Fruit fly (Drosophila melanogaster) whole organism, embryonic: ENCODE results near the gene Tsp2A.

Source experiments
- Atf6 ChIP-seq: fragments of 200-800 bp; sonication (Bioruptor generic); IDR thresholded peaks from 2 replicates; pipeline ENCODE4 v1.3.6; 2022; ENCODE audit warnings: missing biosample characterization, missing genetic modification characterization
- Bgb ChIP-seq: fragments of 200-800 bp; sonication (Bioruptor generic); IDR thresholded peaks from 2 replicates; pipeline ENCODE4 v1.3.6; 2022; ENCODE audit warnings: missing biosample characterization, missing genetic modification characterization; ENCODE audit not compliant: partially characterized antibody
- CG10147 ChIP-seq: fragments of 200-800 bp; sonication (Bioruptor generic); optimal IDR thresholded peaks from 2 replicates; lab custom pipeline; 2019; ENCODE audit warnings: missing biosample characterization, mild to moderate bottlenecking, missing genetic modification characterization, moderate library complexity
- CG11723 ChIP-seq: fragments of 200-800 bp; sonication (Bioruptor generic); optimal IDR thresholded peaks from 2 replicates; lab custom pipeline; 2017; ENCODE audit warnings: missing biosample characterization, mild to moderate bottlenecking, missing genetic modification characterization
- CG12155 ChIP-seq: fragments of 200-800 bp; sonication (Bioruptor generic); optimal IDR thresholded peaks from 3 replicates; lab custom pipeline; 2016; ENCODE audit warnings: missing biosample characterization, missing genetic modification characterization
- CG12391 ChIP-seq: fragments of 200-800 bp; sonication (Bioruptor generic); optimal IDR thresholded peaks from 3 replicates; lab custom pipeline; 2018; ENCODE audit warnings: missing biosample characterization, mild to moderate bottlenecking, missing genetic modification characterization, moderate library complexity
- CG14667 ChIP-seq: fragments of 200-800 bp; sonication (Bioruptor generic); IDR thresholded peaks from 2 replicates; pipeline ENCODE4 v1.3.6; 2022; ENCODE audit warnings: missing biosample characterization, missing genetic modification characterization
- CG17361 ChIP-seq: fragments of 200-800 bp; sonication (Bioruptor generic); IDR thresholded peaks from 3 replicates; pipeline ENCODE4 v1.3.6; 2022; ENCODE audit warnings: missing biosample characterization, missing genetic modification characterization
- CG17568 ChIP-seq: fragments of 200-800 bp; sonication (Bioruptor generic); optimal IDR thresholded peaks from 2 replicates; lab custom pipeline; 2018; ENCODE audit warnings: missing biosample characterization, mild to moderate bottlenecking, missing genetic modification characterization, moderate library complexity
- CG17912 ChIP-seq: fragments of 200-800 bp; sonication (Bioruptor generic); optimal IDR thresholded peaks from 2 replicates; lab custom pipeline; 2018; ENCODE audit warnings: missing biosample characterization, mild to moderate bottlenecking, missing genetic modification characterization
- CG2202 ChIP-seq: fragments of 200-800 bp; sonication (Bioruptor generic); optimal IDR thresholded peaks from 2 replicates; lab custom pipeline; 2018; ENCODE audit warnings: missing biosample characterization, mild to moderate bottlenecking, missing genetic modification characterization
- CG2678 ChIP-seq: fragments of 200-800 bp; sonication (Bioruptor generic); optimal IDR thresholded peaks from 3 replicates; lab custom pipeline; 2019; ENCODE audit warnings: missing biosample characterization, mild to moderate bottlenecking, missing genetic modification characterization, moderate library complexity
- CG2875 ChIP-seq: fragments of 200-800 bp; sonication (Bioruptor generic); optimal IDR thresholded peaks from 2 replicates; lab custom pipeline; 2017; ENCODE audit warnings: missing biosample characterization, mild to moderate bottlenecking, missing genetic modification characterization, missing genetic modification reagents
- CG3065 ChIP-seq: fragments of 200-800 bp; sonication (Bioruptor generic); optimal IDR thresholded peaks from 2 replicates; lab custom pipeline; 2016; ENCODE audit warnings: missing biosample characterization, missing genetic modification characterization
- CG33557 ChIP-seq: fragments of 200-800 bp; sonication (Bioruptor generic); optimal IDR thresholded peaks from 2 replicates; lab custom pipeline; 2019; ENCODE audit warnings: missing biosample characterization, mild to moderate bottlenecking, missing genetic modification characterization, moderate library complexity
- CG3726 ChIP-seq: fragments of 200-800 bp; sonication (Bioruptor generic); IDR thresholded peaks from 3 replicates; pipeline ENCODE4, ENCODE4 v1.3.6; 2022; ENCODE audit warnings: missing biosample characterization, missing genetic modification characterization
- CG4617 ChIP-seq: fragments of 200-800 bp; sonication (Bioruptor generic); optimal IDR thresholded peaks from 3 replicates; lab custom pipeline; 2016; ENCODE audit warnings: missing biosample characterization, missing genetic modification characterization, borderline replicate concordance
- CG6254 ChIP-seq: fragments of 200-800 bp; sonication (Bioruptor generic); optimal IDR thresholded peaks from 3 replicates; lab custom pipeline; 2017; ENCODE audit warnings: mild to moderate bottlenecking, missing biosample characterization, missing genetic modification reagents, missing genetic modification characterization
- CG7963 ChIP-seq: fragments of 200-800 bp; sonication (Bioruptor generic); IDR thresholded peaks from 3 replicates; pipeline ENCODE4 v1.3.6; 2022; ENCODE audit warnings: missing biosample characterization, missing genetic modification characterization; ENCODE audit not compliant: partially characterized antibody
- CG8765 ChIP-seq: fragments of 200-800 bp; sonication (Bioruptor generic); IDR thresholded peaks from 2 replicates; pipeline ENCODE4 v1.3.6; 2022; ENCODE audit warnings: missing biosample characterization, missing genetic modification characterization
- Camta ChIP-seq: fragments of 200-800 bp; sonication (Bioruptor generic); optimal IDR thresholded peaks from 2 replicates; lab custom pipeline; 2016; ENCODE audit warnings: missing biosample characterization, missing genetic modification characterization
- D ChIP-seq, 2 experiments: fragments of 200-800 bp in 1 of 2; fragments of >200 bp in 1 of 2; sonication (Bioruptor generic) in 1 of 2; optimal IDR thresholded peaks; 2 replicates in 1 of 2; 3 replicates in 1 of 2; lab custom pipeline; 2017; ENCODE audit warnings: mild to moderate bottlenecking in 1 of 2, missing biosample characterization in 1 of 2, missing genetic modification characterization in 1 of 2, missing genetic modification reagents in 1 of 2
- ERR ChIP-seq: fragments of 200-800 bp; sonication (Bioruptor generic); optimal IDR thresholded peaks from 2 replicates; lab custom pipeline; 2016; ENCODE audit warnings: missing biosample characterization, missing genetic modification characterization
- Eip74EF ChIP-seq, 2 experiments: fragments of 200-800 bp in 1 of 2; fragments of >200 bp in 1 of 2; sonication (Bioruptor generic) in 1 of 2; optimal IDR thresholded peaks; 2 replicates each; lab custom pipeline; 2017 to 2019; ENCODE audit warnings: missing biosample characterization in 2 of 2, missing genetic modification characterization in 2 of 2, mild to moderate bottlenecking in 1 of 2, moderate library complexity in 1 of 2
- Elba2 ChIP-seq: fragments of 200-800 bp; sonication (Bioruptor generic); optimal IDR thresholded peaks from 3 replicates; lab custom pipeline; 2016; ENCODE audit warnings: missing biosample characterization, missing genetic modification characterization
- H15 ChIP-seq: fragments of 200-800 bp; sonication (Bioruptor generic); IDR thresholded peaks from 3 replicates; pipeline ENCODE4 v1.3.6; 2022; ENCODE audit warnings: missing biosample characterization, missing genetic modification characterization
- Hmx ChIP-seq: fragments of 200-800 bp; sonication (Bioruptor generic); optimal IDR thresholded peaks from 2 replicates; lab custom pipeline; 2016; ENCODE audit warnings: missing biosample characterization, missing genetic modification characterization
- Hr39 ChIP-seq: fragments of >200 bp; optimal IDR thresholded peaks from 2 replicates; lab custom pipeline; 2017
- Kr ChIP-seq: fragments of 200-800 bp; sonication (Bioruptor generic); optimal IDR thresholded peaks from 2 replicates; lab custom pipeline; 2017; ENCODE audit warnings: missing biosample characterization, mild to moderate bottlenecking, missing genetic modification characterization
- Mes4 ChIP-seq: fragments of 200-800 bp; sonication (Bioruptor generic); optimal IDR thresholded peaks from 2 replicates; lab custom pipeline; 2016; ENCODE audit warnings: missing biosample characterization, missing genetic modification characterization
- Myb ChIP-seq: fragments of 200-800 bp; sonication (Bioruptor generic); optimal IDR thresholded peaks from 2 replicates; lab custom pipeline; 2016; ENCODE audit warnings: missing biosample characterization, missing genetic modification characterization
- NC2α ChIP-seq: fragments of 200-800 bp; sonication (Bioruptor generic); optimal IDR thresholded peaks from 2 replicates; lab custom pipeline; 2016; ENCODE audit warnings: missing biosample characterization, missing genetic modification characterization
- Opbp ChIP-seq: fragments of 200-800 bp; sonication (Bioruptor generic); IDR thresholded peaks from 3 replicates; pipeline ENCODE4 v1.3.6; 2022; ENCODE audit warnings: missing biosample characterization, missing genetic modification characterization; ENCODE audit not compliant: partially characterized antibody
- Ptx1 ChIP-seq: fragments of 200-800 bp; sonication (Bioruptor generic); IDR thresholded peaks from 2 replicates; pipeline ENCODE4 v1.3.6; 2022; ENCODE audit warnings: missing biosample characterization, missing genetic modification characterization
- Ravus ChIP-seq: fragments of 200-800 bp; sonication (Bioruptor generic); IDR thresholded peaks from 2 replicates; pipeline ENCODE4 v1.3.6; 2022; ENCODE audit warnings: missing biosample characterization, missing genetic modification characterization
- TFAM ChIP-seq: fragments of 200-800 bp; sonication (Bioruptor generic); optimal IDR thresholded peaks from 2 replicates; lab custom pipeline; 2017; ENCODE audit warnings: missing biosample characterization, missing genetic modification characterization, inconsistent platforms
- caup ChIP-seq: fragments of 200-800 bp; sonication (Bioruptor generic); optimal IDR thresholded peaks from 3 replicates; lab custom pipeline; 2017; ENCODE audit warnings: missing biosample characterization, mild to moderate bottlenecking, missing genetic modification characterization, moderate library complexity; ENCODE audit not compliant: severe bottlenecking
- chinmo ChIP-seq: fragments of 200-800 bp; sonication (Bioruptor generic); IDR thresholded peaks from 4 replicates; pipeline ENCODE4 v1.3.6; 2022; ENCODE audit warnings: missing biosample characterization, missing genetic modification characterization; ENCODE audit not compliant: partially characterized antibody
- dmrt11E ChIP-seq: fragments of 200-800 bp; sonication (Bioruptor generic); optimal IDR thresholded peaks from 3 replicates; lab custom pipeline; 2018; ENCODE audit warnings: missing biosample characterization, mild to moderate bottlenecking, missing genetic modification characterization, moderate library complexity
- ems ChIP-seq: fragments of 200-800 bp; sonication (Bioruptor generic); optimal IDR thresholded peaks from 3 replicates; lab custom pipeline; 2016; ENCODE audit warnings: missing biosample characterization, missing genetic modification characterization
- insv ChIP-seq, 2 experiments: fragments of 200-800 bp; sonication (Bioruptor generic); optimal IDR thresholded peaks; 3 replicates each; lab custom pipeline; 2016 to 2018; ENCODE audit warnings: missing biosample characterization in 2 of 2, missing genetic modification characterization in 2 of 2
- ken ChIP-seq: fragments of 200-800 bp; sonication (Bioruptor generic); IDR thresholded peaks from 3 replicates; pipeline ENCODE4 v1.3.6; 2022; ENCODE audit warnings: missing biosample characterization, missing genetic modification characterization
- odd ChIP-seq: fragments of 200-800 bp; sonication (Bioruptor generic); optimal IDR thresholded peaks from 2 replicates; lab custom pipeline; 2017; ENCODE audit warnings: missing biosample characterization, mild to moderate bottlenecking, missing genetic modification characterization
- phol ChIP-seq: fragments of 200-800 bp; sonication (Bioruptor generic); optimal IDR thresholded peaks from 3 replicates; lab custom pipeline; 2018; ENCODE audit warnings: missing biosample characterization, mild to moderate bottlenecking, missing genetic modification characterization, moderate library complexity
- psq ChIP-seq: fragments of 200-800 bp; sonication (Bioruptor generic); optimal IDR thresholded peaks from 2 replicates; lab custom pipeline; 2017; ENCODE audit warnings: missing biosample characterization, missing genetic modification characterization
- sens ChIP-seq: fragments of 200-800 bp; sonication (Bioruptor generic); peaks from one replicate; lab custom pipeline; 2016; ENCODE audit warnings: missing biosample characterization, missing genetic modification characterization
- tap ChIP-seq: fragments of 200-800 bp; optimal IDR thresholded peaks from 3 replicates; lab custom pipeline; 2019; ENCODE audit warnings: missing biosample characterization, mild to moderate bottlenecking, missing genetic modification characterization, moderate library complexity
- tin ChIP-seq: fragments of 200-800 bp; sonication (Bioruptor generic); optimal IDR thresholded peaks from 3 replicates; lab custom pipeline; 2016; ENCODE audit warnings: missing biosample characterization, missing genetic modification characterization
- unc-4 ChIP-seq: fragments of 200-800 bp; sonication (Bioruptor generic); IDR thresholded peaks from 2 replicates; pipeline ENCODE4 v1.3.6; 2022; ENCODE audit warnings: missing biosample characterization, missing genetic modification characterization; ENCODE audit not compliant: partially characterized antibody
- vvl ChIP-seq: fragments of 200-800 bp; sonication (Bioruptor generic); IDR thresholded peaks from 2 replicates; pipeline ENCODE4 v1.3.6; 2022; ENCODE audit warnings: missing biosample characterization, missing genetic modification characterization

Tsp2A gene

DNA sequence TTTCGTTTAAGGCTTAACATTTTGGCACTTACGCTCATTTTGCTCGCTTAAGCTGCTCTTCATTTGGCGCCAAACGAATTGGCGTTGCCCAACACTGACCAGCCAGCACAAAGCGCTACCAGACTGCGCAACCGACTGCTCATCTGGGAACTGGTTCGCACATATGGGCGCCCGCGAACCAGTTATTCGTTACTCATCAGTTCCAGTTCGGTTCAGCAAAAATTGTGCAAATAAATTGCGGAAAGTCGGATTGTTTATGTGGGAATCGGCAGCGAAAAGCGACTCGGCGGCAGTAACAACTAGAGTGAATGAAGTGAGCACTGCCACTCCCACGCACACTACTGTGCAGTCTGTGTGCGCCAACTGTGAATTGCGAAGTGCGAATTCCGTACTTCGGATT lies 46.5 kb downstream of the Tsp2A start, which contains the start of gene Rilpl (continued):
- no peak for TF ChIP-seq tap
- TF ChIP-seq CG2202 (tag; lab: Kevin White, UChicago), result no peak
- peak; percentile 24 for TF ChIP-seq phol
- no peak for TF ChIP-seq Ptx1
- no peak for TF ChIP-seq CG3065 (GFP tag; lab: Kevin White, UChicago)
- peak; percentile 67 for TF ChIP-seq Myb (GFP tag; lab: Kevin White, UChicago)
- no peak for TF ChIP-seq ems
- no peak for TF ChIP-seq D (optimal IDR thresholded peaks at IDR 0.05; lab: Kevin White, UChicago)
- TF ChIP-seq D (GFP tag; optimal IDR thresholded peaks at IDR 0.05; lab: Kevin White, UChicago), result no peak
- TF ChIP-seq CG11723 (GFP tag; lab: Kevin White, UChicago), result no peak
- no peak for TF ChIP-seq odd (GFP tag; lab: Kevin White, UChicago)
- peak; percentile 30 for TF ChIP-seq tin (GFP tag; lab: Kevin White, UChicago)
- no peak for TF ChIP-seq CG2678 (tag; lab: Kevin White, UChicago)
- TF ChIP-seq CG3726 (GFP tag; lab: Robert Waterston, UW), result no peak
- no peak for TF ChIP-seq NC2α (GFP tag; lab: Kevin White, UChicago)
- TF ChIP-seq insv (GFP tag; optimal IDR thresholded peaks at IDR 0.05; lab: Kevin White, UChicago), result no peak
- TF ChIP-seq vvl (GFP tag; lab: Robert Waterston, UW), result peak; percentile 44; the same call in 1 of the 2 replicates
- TF ChIP-seq caup, result no peak
- peak; percentile 81 for TF ChIP-seq CG4617 (GFP tag; lab: Kevin White, UChicago)
- TF ChIP-seq CG7963 (GFP tag; lab: Robert Waterston, UW), result 0 out of 3 replicates have a peak, but pooled peaks have one; percentile 46
- TF ChIP-seq CG33557 (GFP tag; lab: Kevin White, UChicago), result no peak
- peak; percentile 59; the same call in 1 of the 3 replicates for TF ChIP-seq Opbp (GFP tag; lab: Robert Waterston, UW)
- TF ChIP-seq CG17568 (GFP tag; lab: Kevin White, UChicago), result no peak
- no peak for TF ChIP-seq TFAM (GFP tag; lab: Kevin White, UChicago)
- TF ChIP-seq Camta (GFP tag; lab: Kevin White, UChicago), result no peak
- TF ChIP-seq CG12155 (GFP tag; lab: Kevin White, UChicago), result peak; percentile 64
- TF ChIP-seq CG10147 (GFP tag; lab: Kevin White, UChicago), result no peak
- TF ChIP-seq CG14667 (GFP tag; lab: Robert Waterston, UW), result no peak
- TF ChIP-seq Hmx (GFP tag; lab: Kevin White, UChicago), result no peak
- no peak for TF ChIP-seq Ravus
- TF ChIP-seq Eip74EF (GFP tag; optimal IDR thresholded peaks at IDR 0.05; lab: Kevin White, UChicago), result no peak
- no peak for TF ChIP-seq dmrt11E (tag; lab: Kevin White, UChicago)
- TF ChIP-seq Elba2, result no peak
- no peak for TF ChIP-seq CG8765
- no peak for TF ChIP-seq Atf6
- no peak for TF ChIP-seq Kr (GFP tag; lab: Kevin White, UChicago)
- TF ChIP-seq CG2875, result no peak
- TF ChIP-seq Bgb, result peak; percentile 68
- peak; percentile 42; the same call in 1 of the 2 replicates for TF ChIP-seq unc-4 (GFP tag; lab: Robert Waterston, UW)
- TF ChIP-seq psq (GFP tag; lab: Kevin White, UChicago), result no peak
- no peak for TF ChIP-seq CG17912 (GFP tag; lab: Kevin White, UChicago)
- TF ChIP-seq sens (GFP tag; lab: Kevin White, UChicago), result peak; percentile 64
- 0 out of 3 replicates have a peak, but pooled peaks have one; percentile 24 for TF ChIP-seq ken (GFP tag; lab: Robert Waterston, UW)
- TF ChIP-seq H15 (GFP tag; lab: Robert Waterston, UW), result no peak
- TF ChIP-seq chinmo (GFP tag; lab: Robert Waterston, UW), result no peak
- TF ChIP-seq Hr39 (lab: Kevin White, UChicago), result no peak
- TF ChIP-seq CG12391, result peak; percentile 3
- peak; percentile 15; the same call in 1 of the 3 replicates for TF ChIP-seq CG17361 (GFP tag; lab: Robert Waterston, UW)
- no peak for TF ChIP-seq Mes4 (GFP tag; lab: Kevin White, UChicago)
- TF ChIP-seq ERR (GFP tag; lab: Kevin White, UChicago), result no peak
- TF ChIP-seq CG6254 (GFP tag; lab: Kevin White, UChicago), result no peak
